Fruit fly (Drosophila melanogaster): ENCODE data around the gene IntS11.
A peak's percentile ranks its signal among the peaks of the same experiment; 100 is the strongest.

IntS11 gene

DNA sequence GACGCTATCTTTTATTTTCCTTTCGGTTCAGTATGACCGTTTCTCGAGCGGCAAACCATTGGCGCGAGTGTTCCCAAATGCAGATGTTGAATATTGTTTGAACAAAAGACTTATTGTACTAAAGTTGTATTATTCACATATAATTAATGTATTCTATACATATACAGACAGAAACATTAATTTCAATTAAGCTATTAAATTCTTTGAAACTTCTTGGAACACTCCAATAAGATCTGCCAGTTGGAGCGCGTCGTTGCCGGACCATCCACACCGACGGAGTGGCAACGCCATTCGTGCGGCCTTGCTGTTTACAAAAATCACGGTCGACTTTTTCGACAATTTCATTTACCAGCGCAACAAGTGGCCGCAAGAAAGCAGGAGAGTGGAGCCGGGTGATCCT lies at the start of gene IntS11, which contains the start of gene Wdr24 (continued):
- no peak for TF ChIP-seq CG10431 (GFP tag; optimal IDR thresholded peaks at IDR 0.05)
- peak; percentile 50 for TF ChIP-seq NC2β (GFP tag; optimal IDR thresholded peaks at IDR 0.05)
- TF ChIP-seq zfh1 (GFP tag; IDR thresholded peaks at IDR 0.05), result peak; percentile 81
- no peak for TF ChIP-seq prd (optimal IDR thresholded peaks at IDR 0.05)
- peak; percentile 96 for TF ChIP-seq prd (GFP tag; IDR thresholded peaks at IDR 0.05)
- peak; percentile 22 for TF ChIP-seq wek (GFP tag; optimal IDR thresholded peaks at IDR 0.05)
- peak; percentile 97 for TF ChIP-seq CG2120 (GFP tag; optimal IDR thresholded peaks at IDR 0.05)
- peak; percentile 94 for TF ChIP-seq GATAe (GFP tag; conservative IDR thresholded peaks at IDR 0.05)
- TF ChIP-seq Mad (GFP tag; optimal IDR thresholded peaks at IDR 0.05), result peak; percentile 64
- TF ChIP-seq Abd-B (GFP tag; optimal IDR thresholded peaks at IDR 0.05), result peak; percentile 95
- TF ChIP-seq CG17612 (GFP tag; IDR thresholded peaks at IDR 0.05), result peak; percentile 76; the same call in 1 of the 2 replicates
- peak; percentile 88 for TF ChIP-seq CG2678 (tag; optimal IDR thresholded peaks at IDR 0.05)
- TF ChIP-seq CG11247 (GFP tag; IDR thresholded peaks at IDR 0.05), result peak; percentile 92
- no peak for TF ChIP-seq CG5245 (GFP tag; optimal IDR thresholded peaks at IDR 0.05)
- no peak for TF ChIP-seq Neu2 (GFP tag; optimal IDR thresholded peaks at IDR 0.05; ENCODE audit: borderline replicate concordance)
- TF ChIP-seq CG14965 (GFP tag; optimal IDR thresholded peaks at IDR 0.05; ENCODE audit: borderline replicate concordance), result no peak
- no peak for TF ChIP-seq Jarid2 (GFP tag; optimal IDR thresholded peaks at IDR 0.05)
- peak; percentile 64 for TF ChIP-seq Lim3 (GFP tag; IDR thresholded peaks at IDR 0.05)
- no peak for TF ChIP-seq btn (GFP tag; optimal IDR thresholded peaks at IDR 0.05)
- TF ChIP-seq CG13424 (tag; optimal IDR thresholded peaks at IDR 0.05), result peak; percentile 86
- no peak for TF ChIP-seq pfk (GFP tag; optimal IDR thresholded peaks at IDR 0.05)
- TF ChIP-seq Doc2 (GFP tag; IDR thresholded peaks at IDR 0.05), result peak; percentile 64
- peak; percentile 74 for TF ChIP-seq ind (GFP tag; optimal IDR thresholded peaks at IDR 0.05)
- peak; percentile 81 for TF ChIP-seq CG2712 (tag; optimal IDR thresholded peaks at IDR 0.05)
- TF ChIP-seq ab (GFP tag; optimal IDR thresholded peaks at IDR 0.05), result peak; percentile 28
- peak; percentile 92 for TF ChIP-seq Elba2 (GFP tag; optimal IDR thresholded peaks at IDR 0.05)
- TF ChIP-seq CG15269 (tag; optimal IDR thresholded peaks at IDR 0.05), result peak; percentile 86
- peak; percentile 48 for TF ChIP-seq Dp (GFP tag; optimal IDR thresholded peaks at IDR 0.05)
- peak; percentile 29 for TF ChIP-seq CG17912 (GFP tag; optimal IDR thresholded peaks at IDR 0.05)
- no peak for TF ChIP-seq D (optimal IDR thresholded peaks at IDR 0.05)
- TF ChIP-seq D (GFP tag; optimal IDR thresholded peaks at IDR 0.05), result no peak
- no peak for TF ChIP-seq crc (GFP tag; optimal IDR thresholded peaks at IDR 0.05)
- no peak for TF ChIP-seq CG15073 (GFP tag; optimal IDR thresholded peaks at IDR 0.05)
- TF ChIP-seq Hr51 (GFP tag; optimal IDR thresholded peaks at IDR 0.05), result peak in 1 of 2 experiments; percentile 61
- TF ChIP-seq CG17568 (GFP tag; optimal IDR thresholded peaks at IDR 0.05), result no peak
- TF ChIP-seq MTF-1 (GFP tag; optimal IDR thresholded peaks at IDR 0.05; ENCODE audit: borderline replicate concordance), result no peak
- peak; percentile 68 for TF ChIP-seq CG10267 (tag; optimal IDR thresholded peaks at IDR 0.05)
- peak; percentile 85 for TF ChIP-seq phol (tag; optimal IDR thresholded peaks at IDR 0.05)
- no peak for TF ChIP-seq CG7963 (GFP tag; IDR thresholded peaks at IDR 0.05; ENCODE audit: partially characterized antibody)
- TF ChIP-seq CG18476 (GFP tag; optimal IDR thresholded peaks at IDR 0.05), result peak; percentile 82
- TF ChIP-seq Awh (GFP tag; IDR thresholded peaks at IDR 0.05), result peak; percentile 74
- peak; percentile 64 for TF ChIP-seq CG1647 (GFP tag; optimal IDR thresholded peaks at IDR 0.05)
- peak; percentile 45 for TF ChIP-seq CG30020 (tag; optimal IDR thresholded peaks at IDR 0.05)
- TF ChIP-seq danr (GFP tag; IDR thresholded peaks at IDR 0.05), result peak; percentile 90
- TF ChIP-seq stc (GFP tag; IDR thresholded peaks at IDR 0.05), result peak; percentile 87
- TF ChIP-seq inv (GFP tag; IDR thresholded peaks at IDR 0.05; ENCODE audit: partially characterized antibody), result no peak
- TF ChIP-seq CG7786 (GFP tag; optimal IDR thresholded peaks at IDR 0.05), result peak; percentile 73
- peak; percentile 38 for TF ChIP-seq CG17186 (GFP tag; optimal IDR thresholded peaks at IDR 0.05)
- TF ChIP-seq CG6683 (GFP tag; optimal IDR thresholded peaks at IDR 0.05), result no peak
- TF ChIP-seq CG10979 (tag; optimal IDR thresholded peaks at IDR 0.05), result peak; percentile 54
- peak; percentile 91 for TF ChIP-seq Gug (GFP tag; IDR thresholded peaks at IDR 0.05)

Data from whole organism, embryonic.